Worm (Caenorhabditis elegans): ENCODE results near the gene arp-11.

ce11 chrIV:7868607-7869006 is 33.5 kb downstream of the arp-11 start, which contains the start of gene flp-10:
- TF ChIP-seq unc-62 (GFP tag; optimal IDR thresholded peaks at IDR 0.05) (no peak), mdl-1 (tag; optimal IDR thresholded peaks at IDR 0.05) (no peak), zag-1 (tag; optimal IDR thresholded peaks at IDR 0.05) (no peak), elt-2 (tag; optimal IDR thresholded peaks at IDR 0.05) (no peak), snpc-4 (tag; optimal IDR thresholded peaks at IDR 0.05) (no peak), sea-2 (GFP tag; optimal IDR thresholded peaks at IDR 0.05) (no peak), jun-1 (tag; optimal IDR thresholded peaks at IDR 0.05) (no peak)

Measured in whole organism, L3 larva.